Worm (Caenorhabditis elegans) whole organism, early embryonic: ENCODE measurements around the gene nhr-189.

ENCODE experiments used
- B0310.2 ChIP-seq: sonication (generic microtip); optimal IDR thresholded peaks from 2 replicates; lab custom pipeline; 2016; ENCODE audit warnings: mild to moderate bottlenecking, missing genetic modification characterization, missing compliant biosample characterization
- F13C5.2 ChIP-seq: sonication (generic microtip); optimal IDR thresholded peaks from 2 replicates; lab custom pipeline; 2017; ENCODE audit warnings: mild to moderate bottlenecking, missing genetic modification characterization, inconsistent platforms, missing compliant biosample characterization
- aly-1 ChIP-seq: sonication (generic microtip); optimal IDR thresholded peaks from 2 replicates; lab custom pipeline; 2016; ENCODE audit warnings: missing genetic modification characterization, missing compliant biosample characterization
- ama-1 ChIP-seq: fragments of 150-350 bp; optimal IDR thresholded peaks from 2 replicates; lab custom pipeline; 2014
- ceh-13 ChIP-seq: fragments of 200-800 bp; sonication (Bioruptor generic); optimal IDR thresholded peaks from 2 replicates; lab custom pipeline; 2018; ENCODE audit warnings: mild to moderate bottlenecking, missing genetic modification characterization, missing compliant biosample characterization
- ceh-36 ChIP-seq: sonication (generic microtip); optimal IDR thresholded peaks from 2 replicates; lab custom pipeline; 2016; ENCODE audit warnings: missing genetic modification characterization, inconsistent platforms, missing compliant biosample characterization
- ets-7 ChIP-seq: sonication (generic microtip); optimal IDR thresholded peaks from 2 replicates; lab custom pipeline; 2016; ENCODE audit warnings: missing genotype, missing genetic modification characterization, missing compliant biosample characterization
- flt-1 ChIP-seq: fragments of 200-800 bp; sonication (Bioruptor generic); IDR thresholded peaks from 2 replicates; pipeline ENCODE4 v1.3.6; 2022; ENCODE audit warnings: missing genetic modification characterization, missing compliant biosample characterization
- hmbx-1 ChIP-seq: sonication (generic microtip); optimal IDR thresholded peaks from 2 replicates; lab custom pipeline; 2016; ENCODE audit warnings: mild to moderate bottlenecking, missing genetic modification characterization, missing compliant biosample characterization
- hmg-4 ChIP-seq: fragments of 200-800 bp; sonication (Bioruptor generic); optimal IDR thresholded peaks from 2 replicates; lab custom pipeline; 2018; ENCODE audit warnings: mild to moderate bottlenecking, missing genetic modification characterization, missing compliant biosample characterization
- hnd-1 ChIP-seq: sonication (generic microtip); optimal IDR thresholded peaks from 2 replicates; lab custom pipeline; 2016; ENCODE audit warnings: missing genetic modification characterization, missing compliant biosample characterization
- pes-1 ChIP-seq: fragments of 200-800 bp; sonication (Bioruptor generic); IDR thresholded peaks from 2 replicates; pipeline ENCODE4 v1.3.6; 2022; ENCODE audit warnings: missing genetic modification reagents, missing genetic modification characterization, missing compliant biosample characterization
- scrt-1 ChIP-seq: fragments of 200-800 bp; sonication (Bioruptor generic); IDR thresholded peaks from 2 replicates; pipeline ENCODE4 v1.3.6; 2022; ENCODE audit warnings: missing genetic modification characterization, missing compliant biosample characterization
- sea-1 ChIP-seq: fragments of 200-800 bp; sonication (Bioruptor generic); conservative IDR thresholded peaks from 2 replicates; pipeline ENCODE4 v1.3.6; 2022; ENCODE audit warnings: missing genetic modification characterization, missing compliant biosample characterization
- tbx-11 ChIP-seq: fragments of 200-800 bp; sonication (Bioruptor generic); IDR thresholded peaks from 2 replicates; pipeline ENCODE4 v1.3.6; 2022; ENCODE audit warnings: missing genetic modification characterization, missing compliant biosample characterization
- tbx-37 ChIP-seq: fragments of 200-800 bp; sonication (Bioruptor generic); conservative IDR thresholded peaks from 2 replicates; pipeline ENCODE4 v1.3.6; 2022; ENCODE audit warnings: missing genetic modification reagents, missing genetic modification characterization, missing compliant biosample characterization
- tra-4 ChIP-seq: sonication (generic microtip); optimal IDR thresholded peaks from 2 replicates; lab custom pipeline; 2017; ENCODE audit warnings: missing genetic modification characterization, missing compliant biosample characterization

nhr-189 gene

ce11 chrV:3860123-3860522, at the start of gene nhr-189:
TSS of gene nhr-189 (minus strand) at chrV:3860243.
- TF ChIP-seq tbx-11 (GFP tag; lab: Robert Waterston, UW) (no peak), sea-1 (GFP tag; lab: Robert Waterston, UW) (no peak), ama-1 (no peak), ets-7 (tag; lab: Kevin White, UChicago) (no peak), aly-1 (no peak), hmg-4 (GFP tag; lab: Kevin White, UChicago) (no peak), hnd-1 (tag; lab: Kevin White, UChicago) (no peak), B0310.2 (tag; lab: Kevin White, UChicago) (no peak), tbx-37 (GFP tag; lab: Robert Waterston, UW) (no peak), pes-1 (GFP tag; lab: Robert Waterston, UW) (no peak), tra-4 (tag; lab: Kevin White, UChicago) (no peak)

ce11 chrV:3905841-3906240, 45.8 kb upstream of the nhr-189 start, which contains the start of gene nhr-156:
TSS of gene nhr-156 (plus strand) at chrV:3906106.
- TF ChIP-seq ets-7 (tag; lab: Kevin White, UChicago): no peak
- no peak for TF ChIP-seq F13C5.2
- TF ChIP-seq tbx-37 (GFP tag; lab: Robert Waterston, UW): no peak
- TF ChIP-seq flt-1 (GFP tag; lab: Robert Waterston, UW): no peak
- TF ChIP-seq ama-1: no peak
- TF ChIP-seq pes-1 (GFP tag; lab: Robert Waterston, UW): no peak
- no peak for TF ChIP-seq hmbx-1
- TF ChIP-seq ceh-13 (GFP tag; lab: Kevin White, UChicago): no peak
- TF ChIP-seq B0310.2 (tag; lab: Kevin White, UChicago): no peak
- TF ChIP-seq aly-1: no peak
- no peak for TF ChIP-seq sea-1 (GFP tag; lab: Robert Waterston, UW)
- no peak for TF ChIP-seq hnd-1 (tag; lab: Kevin White, UChicago)
- no peak for TF ChIP-seq tra-4 (tag; lab: Kevin White, UChicago)

- TF ChIP-seq aly-1: no peak
- TF ChIP-seq B0310.2 (tag; lab: Kevin White, UChicago): no peak
- no peak for TF ChIP-seq ets-7 (tag; lab: Kevin White, UChicago)
- TF ChIP-seq pes-1 (GFP tag; lab: Robert Waterston, UW): no peak
- TF ChIP-seq F13C5.2: no peak
- TF ChIP-seq ceh-13 (GFP tag; lab: Kevin White, UChicago): no peak
- TF ChIP-seq ceh-36: no peak
- no peak for TF ChIP-seq sea-1 (GFP tag; lab: Robert Waterston, UW)
- no peak for TF ChIP-seq tbx-37 (GFP tag; lab: Robert Waterston, UW)
- TF ChIP-seq scrt-1 (GFP tag; lab: Robert Waterston, UW): no peak
- TF ChIP-seq ama-1: no peak
- TF ChIP-seq hmbx-1: no peak
- TF ChIP-seq tbx-11 (GFP tag; lab: Robert Waterston, UW): no peak
- TF ChIP-seq tra-4 (tag; lab: Kevin White, UChicago): no peak
- TF ChIP-seq flt-1 (GFP tag; lab: Robert Waterston, UW): no peak
These were observed 43.4 kb upstream of the nhr-189 start for ce11 chrV:3903424-3903823.

ce11 chrV:3902458-3903157, 42.6 kb upstream of the nhr-189 start, which contains the start of the genes str-229 and srh-190:
TSS of gene str-229 (minus strand) at chrV:3902558.
TSS of gene srh-190 (plus strand) at chrV:3903107.
- TF ChIP-seq ceh-13 (GFP tag; lab: Kevin White, UChicago) (no peak), hnd-1 (tag; lab: Kevin White, UChicago) (no peak), tra-4 (tag; lab: Kevin White, UChicago) (no peak), B0310.2 (tag; lab: Kevin White, UChicago) (no peak), scrt-1 (GFP tag; lab: Robert Waterston, UW) (no peak), hmg-4 (GFP tag; lab: Kevin White, UChicago) (no peak), tbx-11 (GFP tag; lab: Robert Waterston, UW) (no peak), ceh-36 (no peak), aly-1 (no peak), tbx-37 (GFP tag; lab: Robert Waterston, UW) (no peak), ama-1 (no peak), flt-1 (GFP tag; lab: Robert Waterston, UW) (no peak), pes-1 (GFP tag; lab: Robert Waterston, UW) (no peak), F13C5.2 (no peak), sea-1 (GFP tag; lab: Robert Waterston, UW) (no peak), hmbx-1 (no peak), ets-7 (tag; lab: Kevin White, UChicago) (no peak)

ce11 chrV:3900102-3900501, 40.1 kb upstream of the nhr-189 start, which contains the start of gene irld-22:
TSS of gene irld-22 (minus strand) at chrV:3900202.
- no peak for TF ChIP-seq flt-1 (GFP tag; lab: Robert Waterston, UW)
- TF ChIP-seq ceh-13 (GFP tag; lab: Kevin White, UChicago): no peak
- no peak for TF ChIP-seq hmg-4 (GFP tag; lab: Kevin White, UChicago)
- no peak for TF ChIP-seq ama-1
- TF ChIP-seq B0310.2 (tag; lab: Kevin White, UChicago): no peak
- no peak for TF ChIP-seq hnd-1 (tag; lab: Kevin White, UChicago)
- TF ChIP-seq tbx-11 (GFP tag; lab: Robert Waterston, UW): no peak
- no peak for TF ChIP-seq tra-4 (tag; lab: Kevin White, UChicago)
- no peak for TF ChIP-seq hmbx-1

- TF ChIP-seq ceh-13 (GFP tag; lab: Kevin White, UChicago): no peak
- TF ChIP-seq hmbx-1: no peak
- TF ChIP-seq B0310.2 (tag; lab: Kevin White, UChicago): no peak
- TF ChIP-seq hmg-4 (GFP tag; lab: Kevin White, UChicago): no peak
- no peak for TF ChIP-seq flt-1 (GFP tag; lab: Robert Waterston, UW)
- TF ChIP-seq pes-1 (GFP tag; lab: Robert Waterston, UW): no peak
- TF ChIP-seq ama-1: no peak
- no peak for TF ChIP-seq tbx-11 (GFP tag; lab: Robert Waterston, UW)
These were observed 36.0 kb upstream of the nhr-189 start for ce11 chrV:3896018-3896417.

ce11 chrV:3894661-3895060, 34.6 kb upstream of the nhr-189 start, which contains the start of gene sre-9:
TSS of gene sre-9 (plus strand) at chrV:3894961.
- TF ChIP-seq aly-1 (no peak), tra-4 (tag; lab: Kevin White, UChicago) (no peak), ets-7 (tag; lab: Kevin White, UChicago) (no peak)
